Worm (Caenorhabditis elegans): ENCODE results near the gene col-131.
A peak's percentile ranks its signal among the peaks of the same experiment; 100 is the strongest.

col-131 gene

DNA sequence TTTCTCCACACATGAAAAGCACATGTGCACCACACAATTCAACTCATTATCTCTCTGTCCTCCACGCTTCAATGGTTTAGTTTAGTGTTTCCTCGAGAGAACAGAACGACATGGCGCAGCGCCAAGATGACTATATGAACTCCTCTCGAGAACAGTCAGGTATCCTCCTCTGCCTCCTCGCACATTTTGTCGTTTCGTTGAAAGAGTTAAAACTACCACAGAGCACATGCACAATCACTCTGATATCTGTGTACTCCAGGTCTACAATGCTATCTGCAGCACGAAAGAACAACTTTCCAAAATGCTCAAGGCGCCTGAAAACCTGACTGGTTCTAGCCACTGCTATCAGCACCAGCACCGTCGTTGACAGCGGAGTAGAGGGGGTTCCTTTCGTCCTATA, 40.3 kb downstream of the col-131 start:
- no peak for TF ChIP-seq zip-11 (GFP tag; IDR thresholded peaks at IDR 0.05)
- no peak for TF ChIP-seq dmd-9 (GFP tag; IDR thresholded peaks at IDR 0.05)
- peak; percentile 52 for TF ChIP-seq mxl-3 (GFP tag; optimal IDR thresholded peaks at IDR 0.05)
- no peak for TF ChIP-seq nhr-102 (tag; optimal IDR thresholded peaks at IDR 0.05)
- no peak for TF ChIP-seq dpl-1 (GFP tag; optimal IDR thresholded peaks at IDR 0.05)
- no peak for TF ChIP-seq Y75B8A.6 (GFP tag; IDR thresholded peaks at IDR 0.05)
- TF ChIP-seq nhr-76 (tag; optimal IDR thresholded peaks at IDR 0.05) = no peak
- no peak for TF ChIP-seq mdt-29 (GFP tag; IDR thresholded peaks at IDR 0.05)
- no peak for TF ChIP-seq fkh-10 (GFP tag; optimal IDR thresholded peaks at IDR 0.05)
- no peak for TF ChIP-seq D1046.2 (GFP tag; IDR thresholded peaks at IDR 0.05)
- no peak for TF ChIP-seq daf-16 (GFP tag; optimal IDR thresholded peaks at IDR 0.05)
- peak; percentile 87 for TF ChIP-seq daf-16 (tag; optimal IDR thresholded peaks at IDR 0.05)
- no peak for TF ChIP-seq snpc-1.2 (GFP tag; IDR thresholded peaks at IDR 0.05)
- no peak for TF ChIP-seq nhr-41 (GFP tag; IDR thresholded peaks at IDR 0.05)
- TF ChIP-seq spr-3 (GFP tag; optimal IDR thresholded peaks at IDR 0.05) = no peak
- TF ChIP-seq zip-2 (tag; optimal IDR thresholded peaks at IDR 0.05) = peak; percentile 6
- TF ChIP-seq F26F4.8 (GFP tag; conservative IDR thresholded peaks at IDR 0.05) = no peak
- TF ChIP-seq nhr-25 (tag; optimal IDR thresholded peaks at IDR 0.05; ENCODE audit: borderline replicate concordance, insufficient read depth) = no peak
- TF ChIP-seq hlh-11 (tag; optimal IDR thresholded peaks at IDR 0.05) = peak; percentile 83
- TF ChIP-seq ceh-44 (GFP tag; IDR thresholded peaks at IDR 0.05) = no peak
- TF ChIP-seq aly-2 (tag; optimal IDR thresholded peaks at IDR 0.05) = no peak
- TF ChIP-seq lim-7 (GFP tag; IDR thresholded peaks at IDR 0.05) = no peak
- no peak for TF ChIP-seq nhr-237 (tag; optimal IDR thresholded peaks at IDR 0.05)
- no peak for TF ChIP-seq daf-8 (GFP tag; IDR thresholded peaks at IDR 0.05)
- TF ChIP-seq T20F7.1 (GFP tag; optimal IDR thresholded peaks at IDR 0.05) = no peak
- TF ChIP-seq snpc-4 (tag; optimal IDR thresholded peaks at IDR 0.05) = no peak
- 0 out of 2 replicates have a peak, but pooled peaks have one; percentile 17 for TF ChIP-seq hmg-1.1 (GFP tag; IDR thresholded peaks at IDR 0.05)
- TF ChIP-seq duxl-1 (tag; optimal IDR thresholded peaks at IDR 0.05; ENCODE audit: poor library complexity) = no peak
- TF ChIP-seq hlh-30 (tag; optimal IDR thresholded peaks at IDR 0.05; ENCODE audit: insufficient read depth) = peak; percentile 37
- no peak for TF ChIP-seq ceh-32 (tag; optimal IDR thresholded peaks at IDR 0.05; ENCODE audit: poor library complexity)
- no peak for TF ChIP-seq madf-5 (GFP tag; IDR thresholded peaks at IDR 0.05)
- TF ChIP-seq gei-8 (GFP tag; optimal IDR thresholded peaks at IDR 0.05) = peak; percentile 12
- no peak for TF ChIP-seq lir-3 (tag; optimal IDR thresholded peaks at IDR 0.05)
- TF ChIP-seq attf-4 (tag; optimal IDR thresholded peaks at IDR 0.05) = no peak
- peak; percentile 93 for TF ChIP-seq mxl-2 (GFP tag; conservative IDR thresholded peaks at IDR 0.05)
- no peak for TF ChIP-seq rbr-2 (tag; optimal IDR thresholded peaks at IDR 0.05)
- TF ChIP-seq ctbp-1 (GFP tag; IDR thresholded peaks at IDR 0.05) = 0 out of 2 replicates have a peak, but pooled peaks have one; percentile 39
- TF ChIP-seq F10B5.3 (tag; optimal IDR thresholded peaks at IDR 0.05) = no peak
- TF ChIP-seq lin-38 (GFP tag; IDR thresholded peaks at IDR 0.05) = no peak
- no peak for TF ChIP-seq ama-1 (optimal IDR thresholded peaks at IDR 0.05)
- peak; percentile 8 for TF ChIP-seq pqm-1 (tag; optimal IDR thresholded peaks at IDR 0.05)
- TF ChIP-seq egl-27 (tag; optimal IDR thresholded peaks at IDR 0.05) = no peak
- TF ChIP-seq zfp-3 (GFP tag; conservative IDR thresholded peaks at IDR 0.05) = no peak
- no peak for TF ChIP-seq unc-130 (GFP tag; optimal IDR thresholded peaks at IDR 0.05)
- TF ChIP-seq arid-1 (GFP tag; conservative IDR thresholded peaks at IDR 0.05) = no peak
- TF ChIP-seq ztf-11 (tag; optimal IDR thresholded peaks at IDR 0.05) = no peak
- TF ChIP-seq zag-1 (tag; optimal IDR thresholded peaks at IDR 0.05) = no peak
- no peak for TF ChIP-seq ztf-7 (tag; optimal IDR thresholded peaks at IDR 0.05)
- TF ChIP-seq sdz-12 (GFP tag; optimal IDR thresholded peaks at IDR 0.05) = no peak
- no peak for TF ChIP-seq nhr-77 (tag; optimal IDR thresholded peaks at IDR 0.05)
- TF ChIP-seq nhr-10 (tag; optimal IDR thresholded peaks at IDR 0.05) = peak; percentile 17
- no peak for TF ChIP-seq ZK337.2 (GFP tag; IDR thresholded peaks at IDR 0.05)
- TF ChIP-seq ceh-20 (GFP tag; IDR thresholded peaks at IDR 0.05) = peak; percentile 28; the same call in 1 of the 2 replicates
